Worm (Caenorhabditis elegans) whole organism, early embryonic: Measurements from ENCODE around the gene npp-20.

Experiments used
- aly-1 ChIP-seq: sonication (generic microtip); optimal IDR thresholded peaks from 2 replicates; lab custom pipeline; 2016; ENCODE audit warnings: missing genetic modification characterization, missing compliant biosample characterization
- ama-1 ChIP-seq: fragments of 150-350 bp; optimal IDR thresholded peaks from 2 replicates; lab custom pipeline; 2014
- hnd-1 ChIP-seq: sonication (generic microtip); optimal IDR thresholded peaks from 2 replicates; lab custom pipeline; 2016; ENCODE audit warnings: missing genetic modification characterization, missing compliant biosample characterization
- pes-1 ChIP-seq: fragments of 200-800 bp; sonication (Bioruptor generic); IDR thresholded peaks from 2 replicates; pipeline ENCODE4 v1.3.6; 2022; ENCODE audit warnings: missing genetic modification reagents, missing genetic modification characterization, missing compliant biosample characterization
- scrt-1 ChIP-seq: fragments of 200-800 bp; sonication (Bioruptor generic); IDR thresholded peaks from 2 replicates; pipeline ENCODE4 v1.3.6; 2022; ENCODE audit warnings: missing genetic modification characterization, missing compliant biosample characterization
- tbx-11 ChIP-seq: fragments of 200-800 bp; sonication (Bioruptor generic); IDR thresholded peaks from 2 replicates; pipeline ENCODE4 v1.3.6; 2022; ENCODE audit warnings: missing genetic modification characterization, missing compliant biosample characterization

DNA sequence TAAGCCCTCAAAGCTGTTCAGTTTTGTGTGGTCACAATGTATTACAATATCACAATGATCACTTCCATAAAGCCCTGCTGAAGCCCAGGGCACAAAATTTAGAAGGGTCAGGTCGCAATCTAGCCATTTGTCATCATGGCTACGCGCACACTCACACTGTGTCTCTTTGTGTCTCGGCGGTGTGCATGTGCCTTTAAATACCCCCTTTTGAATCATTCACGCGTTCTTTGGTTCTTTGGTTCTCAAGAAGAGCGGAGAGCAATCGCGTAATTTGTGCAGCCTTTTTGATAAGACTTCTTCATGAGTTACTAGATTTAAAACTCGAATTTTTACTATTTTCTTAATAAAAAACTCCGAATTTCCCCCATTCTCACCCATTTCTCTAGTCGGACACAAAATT lies 40.8 kb downstream of the npp-20 start:
- no peak for TF ChIP-seq scrt-1
- TF ChIP-seq aly-1 (tag; lab: Kevin White, UChicago) = no peak
- TF ChIP-seq tbx-11 = no peak
- TF ChIP-seq hnd-1 (tag; lab: Kevin White, UChicago) = no peak
- no peak for TF ChIP-seq ama-1
- no peak for TF ChIP-seq pes-1 (GFP tag; lab: Robert Waterston, UW)
